Worm (Caenorhabditis elegans) whole organism, mixed stage, embryonic: ENCODE measurements around the gene nmy-3.

Experiments used
- M03D4.4 ChIP-seq: sonication (generic microtip); optimal IDR thresholded peaks from 2 replicates; lab custom pipeline; 2017; ENCODE audit warnings: mild to moderate bottlenecking, missing genetic modification characterization, missing compliant biosample characterization
- bed-3 ChIP-seq: fragments of 200-800 bp; sonication (Bioruptor generic); optimal IDR thresholded peaks from 3 replicates; lab custom pipeline; 2018; ENCODE audit warnings: mild to moderate bottlenecking, missing genetic modification characterization, moderate library complexity, missing compliant biosample characterization
- blmp-1 ChIP-seq: fragments of 150-350 bp; optimal IDR thresholded peaks from 2 replicates; lab custom pipeline; 2014; ENCODE audit warnings: missing biosample characterization, missing genetic modification characterization
- ceh-39 ChIP-seq: fragments of 150-350 bp; optimal IDR thresholded peaks from 2 replicates; lab custom pipeline; 2014; ENCODE audit warnings: missing biosample characterization, missing genetic modification characterization
- ceh-43 ChIP-seq: fragments of 200-800 bp; sonication (Bioruptor generic); optimal IDR thresholded peaks from 2 replicates; lab custom pipeline; 2018; ENCODE audit warnings: mild to moderate bottlenecking, missing genetic modification characterization, moderate library complexity, missing compliant biosample characterization
- ceh-83 ChIP-seq: fragments of 200-800 bp; sonication (Bioruptor generic); optimal IDR thresholded peaks from 2 replicates; lab custom pipeline; 2018; ENCODE audit warnings: mild to moderate bottlenecking, missing genetic modification characterization, missing compliant biosample characterization
- ces-1 ChIP-seq: fragments of 150-350 bp; optimal IDR thresholded peaks from 2 replicates; lab custom pipeline; 2014; ENCODE audit warnings: missing biosample characterization, missing genetic modification reagents, missing genetic modification characterization
- cnd-1 ChIP-seq: fragments of 200-800 bp; sonication (Bioruptor generic); optimal IDR thresholded peaks from 2 replicates; lab custom pipeline; 2018; ENCODE audit warnings: mild to moderate bottlenecking, missing genetic modification characterization, missing compliant biosample characterization
- elt-1 ChIP-seq: sonication (generic microtip); optimal IDR thresholded peaks from 2 replicates; lab custom pipeline; 2017; ENCODE audit warnings: missing genetic modification characterization, mild to moderate bottlenecking, missing compliant biosample characterization, antibody characterized with exemption, moderate library complexity, borderline replicate concordance; ENCODE audit not compliant: insufficient read depth
- elt-3 ChIP-seq: fragments of 150-350 bp; optimal IDR thresholded peaks from 2 replicates; lab custom pipeline; 2014; ENCODE audit warnings: missing biosample characterization, missing genetic modification characterization
- ham-2 ChIP-seq: fragments of 200-800 bp; sonication (Bioruptor generic); optimal IDR thresholded peaks from 2 replicates; lab custom pipeline; 2018; ENCODE audit warnings: mild to moderate bottlenecking, missing genetic modification characterization, missing compliant biosample characterization
- hlh-1 ChIP-seq: fragments of 150-350 bp; optimal IDR thresholded peaks from 2 replicates; lab custom pipeline; 2014; ENCODE audit warnings: missing biosample characterization, missing genetic modification reagents, missing genetic modification characterization
- lin-32 ChIP-seq: fragments of 200-800 bp; sonication (Bioruptor generic); optimal IDR thresholded peaks from 2 replicates; lab custom pipeline; 2018; ENCODE audit warnings: mild to moderate bottlenecking, missing genetic modification characterization, missing compliant biosample characterization
- lsy-2 ChIP-seq: fragments of 150-350 bp; optimal IDR thresholded peaks from 2 replicates; lab custom pipeline; 2014; ENCODE audit warnings: missing biosample characterization, missing genetic modification characterization
- mab-5 ChIP-seq: fragments of 150-350 bp; optimal IDR thresholded peaks from 2 replicates; lab custom pipeline; 2014; ENCODE audit warnings: missing biosample characterization, missing genetic modification characterization
- mep-1 ChIP-seq: fragments of 150-350 bp; optimal IDR thresholded peaks from 2 replicates; lab custom pipeline; 2017; ENCODE audit warnings: missing biosample characterization, missing genetic modification reagents, missing genetic modification characterization, inconsistent platforms
- mls-2 ChIP-seq: sonication (generic microtip); optimal IDR thresholded peaks from 2 replicates; lab custom pipeline; 2016; ENCODE audit warnings: mild to moderate bottlenecking, missing genetic modification characterization, moderate library complexity, missing compliant biosample characterization
- nhr-12 ChIP-seq: fragments of 150-350 bp; optimal IDR thresholded peaks from 2 replicates; lab custom pipeline; 2014; ENCODE audit warnings: missing biosample characterization, missing genetic modification characterization
- nhr-237 ChIP-seq: fragments of 150-350 bp; optimal IDR thresholded peaks from 2 replicates; lab custom pipeline; 2014; ENCODE audit warnings: missing biosample characterization, missing genetic modification characterization
- nhr-76 ChIP-seq: sonication (generic microtip); optimal IDR thresholded peaks from 2 replicates; lab custom pipeline; 2017; ENCODE audit warnings: missing biosample characterization, missing genetic modification characterization
- pha-4 ChIP-seq: fragments of 150-350 bp; optimal IDR thresholded peaks from 2 replicates; lab custom pipeline; 2018; ENCODE audit warnings: missing biosample characterization, missing genetic modification reagents, missing genetic modification characterization
- sem-2 ChIP-seq: fragments of 200-800 bp; sonication (Bioruptor generic); optimal IDR thresholded peaks from 2 replicates; lab custom pipeline; 2018; ENCODE audit warnings: mild to moderate bottlenecking, missing genetic modification characterization, missing compliant biosample characterization
- snpc-4 ChIP-seq: fragments of 150-350 bp; optimal IDR thresholded peaks from 2 replicates; lab custom pipeline; 2014; ENCODE audit warnings: missing biosample characterization, missing genetic modification characterization
- sptf-1 ChIP-seq: sonication (generic microtip); optimal IDR thresholded peaks from 2 replicates; lab custom pipeline; 2017; ENCODE audit warnings: mild to moderate bottlenecking, missing genetic modification characterization, moderate library complexity, missing compliant biosample characterization
- tbx-8 ChIP-seq: fragments of 200-800 bp; sonication (Bioruptor generic); optimal IDR thresholded peaks from 2 replicates; lab custom pipeline; 2018; ENCODE audit warnings: mild to moderate bottlenecking, missing genetic modification characterization, moderate library complexity, missing compliant biosample characterization
- unc-120 ChIP-seq: sonication (generic microtip); optimal IDR thresholded peaks from 2 replicates; lab custom pipeline; 2017; ENCODE audit warnings: missing genetic modification characterization, missing compliant biosample characterization; ENCODE audit not compliant: poor library complexity, severe bottlenecking
- zip-8 ChIP-seq: fragments of 150-350 bp; optimal IDR thresholded peaks from 2 replicates; lab custom pipeline; 2014; ENCODE audit warnings: missing biosample characterization, missing genetic modification characterization
- ztf-11 ChIP-seq: fragments of 150-350 bp; optimal IDR thresholded peaks from 2 replicates; lab custom pipeline; 2014; ENCODE audit warnings: missing biosample characterization, missing genetic modification characterization

The nmy-3 gene

DNA sequence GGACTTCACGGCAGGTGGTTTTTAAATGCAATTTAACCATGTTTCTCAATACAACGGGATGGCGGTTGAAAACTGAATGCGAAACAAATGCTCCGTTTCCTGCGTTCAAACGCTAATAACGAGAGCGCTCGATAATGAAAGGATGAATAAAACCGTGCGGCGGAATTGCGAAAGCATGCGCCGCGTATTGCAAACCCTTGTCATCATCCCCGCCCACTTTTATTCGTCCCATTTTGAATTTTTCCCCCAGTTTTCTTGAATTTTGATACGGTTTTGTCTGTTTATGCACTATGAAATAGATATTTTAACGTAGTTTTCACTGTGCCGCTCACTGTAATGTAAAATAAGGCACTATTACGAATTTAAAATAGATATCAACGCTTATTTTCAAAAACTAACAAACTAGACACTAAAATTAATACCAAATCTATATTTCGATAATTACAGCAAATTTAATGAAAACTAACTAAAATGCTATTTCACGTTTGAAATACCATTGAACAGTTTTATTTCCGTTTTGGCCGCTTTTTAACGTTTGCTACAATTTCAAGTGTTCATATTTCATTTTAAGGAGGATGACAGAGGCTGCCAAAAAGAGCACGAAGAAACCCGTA is 41.9 kb downstream of the nmy-3 start, which contains the start of the genes F49C12.9 and rpn-7 (continued):
- TF ChIP-seq ztf-11 (tag; lab: Kevin White, UChicago) (peak; percentile 52), ceh-39 (tag; lab: Kevin White, UChicago) (peak; percentile 30), ceh-83 (GFP tag; lab: Kevin White, UChicago) (no peak), mab-5 (no peak), mls-2 (tag; lab: Kevin White, UChicago) (no peak), snpc-4 (tag; lab: Kevin White, UChicago) (no peak), mep-1 (tag; lab: Kevin White, UChicago) (peak; percentile 82), zip-8 (tag; lab: Kevin White, UChicago) (no peak), M03D4.4 (tag; lab: Kevin White, UChicago) (peak; percentile 67), ces-1 (GFP tag; lab: Kevin White, UChicago) (peak; percentile 60), tbx-8 (no peak)
- TF ChIP-seq, all 35 proteins: peak for 19

DNA sequence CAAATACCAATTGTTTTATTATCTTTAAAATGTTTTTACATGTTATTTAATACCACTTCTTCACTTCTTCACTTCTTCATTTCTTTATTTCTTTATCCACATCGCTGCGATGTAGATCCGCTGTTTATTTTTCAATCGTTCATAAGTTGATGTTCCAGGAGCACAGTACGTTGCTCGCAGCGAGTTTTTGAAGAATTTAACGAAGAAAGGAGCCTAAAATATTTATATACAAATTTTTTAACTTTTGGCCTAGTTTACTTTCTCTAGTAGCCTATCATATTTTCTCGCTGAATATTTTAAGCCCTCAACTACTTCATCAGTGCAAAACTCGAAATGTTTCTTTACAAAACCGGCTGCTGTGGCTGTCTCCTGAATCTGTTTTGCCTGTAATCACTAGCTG is 43.9 kb downstream of the nmy-3 start:
- TF ChIP-seq sptf-1 (tag; lab: Kevin White, UChicago) (no peak), sem-2 (GFP tag; lab: Kevin White, UChicago) (no peak), ztf-11 (tag; lab: Kevin White, UChicago) (no peak), nhr-12 (tag; lab: Kevin White, UChicago) (no peak), ham-2 (no peak), cnd-1 (no peak), hlh-1 (tag; lab: Kevin White, UChicago) (no peak), ceh-43 (GFP tag; lab: Kevin White, UChicago) (no peak), nhr-76 (tag; lab: Kevin White, UChicago) (no peak), zip-8 (tag; lab: Kevin White, UChicago) (no peak), blmp-1 (tag; lab: Kevin White, UChicago) (no peak), mls-2 (tag; lab: Kevin White, UChicago) (no peak), lsy-2 (tag; lab: Kevin White, UChicago) (no peak), snpc-4 (tag; lab: Kevin White, UChicago) (no peak)

DNA sequence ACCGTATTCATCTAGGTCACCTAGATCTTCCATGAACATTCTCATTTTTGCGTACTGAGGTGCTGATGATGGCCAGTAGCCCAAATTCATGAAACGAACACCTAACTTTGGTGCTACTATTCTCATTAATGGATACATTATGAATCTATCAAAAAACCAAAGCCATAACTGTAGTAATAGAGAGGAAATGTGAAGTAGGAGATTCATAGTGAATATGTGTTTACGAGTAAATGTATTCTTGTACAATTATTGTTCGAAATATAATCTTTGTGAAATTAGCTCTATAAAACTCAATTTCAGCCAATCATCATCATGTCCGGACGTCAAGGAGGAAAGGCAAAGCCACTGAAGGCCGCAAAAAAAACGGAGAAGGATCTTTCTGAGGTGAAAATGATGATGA is 44.8 kb downstream of the nmy-3 start, which contains the start of the genes F49C12.11 and nemt-1:
Gene F49C12.11 (plus strand): TSS at position 301 of the 400 bp plus-strand sequence.
Gene nemt-1 (minus strand): TSS at position 360 of the 400 bp plus-strand sequence.
- TF ChIP-seq elt-1 (tag; lab: Kevin White, UChicago) (no peak), ceh-43 (GFP tag; lab: Kevin White, UChicago) (no peak), pha-4 (tag; lab: Kevin White, UChicago) (no peak), lin-32 (no peak), blmp-1 (tag; lab: Kevin White, UChicago) (no peak), elt-3 (tag; lab: Kevin White, UChicago) (no peak), nhr-76 (tag; lab: Kevin White, UChicago) (no peak), ztf-11 (tag; lab: Kevin White, UChicago) (no peak), mab-5 (no peak), lsy-2 (tag; lab: Kevin White, UChicago) (no peak)

DNA sequence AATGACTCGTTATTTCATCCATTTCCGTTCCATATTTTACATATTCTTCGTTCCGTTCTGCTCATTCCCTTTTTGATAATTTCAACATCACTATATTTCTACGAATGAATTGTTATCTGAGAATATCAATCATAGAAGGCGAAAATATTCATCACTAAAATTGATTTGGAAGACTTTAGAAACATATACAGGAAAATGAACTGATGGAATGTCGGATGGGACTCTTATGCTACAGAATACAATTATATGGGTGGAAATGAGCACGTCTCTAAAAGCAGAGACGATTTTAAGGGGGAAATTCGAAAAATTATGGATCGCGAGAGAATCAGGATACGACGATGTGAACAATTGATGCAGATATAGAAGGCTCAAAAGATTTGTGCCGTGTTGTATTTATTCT is 45.7 kb downstream of the nmy-3 start:
- TF ChIP-seq mab-5 = no peak
- TF ChIP-seq bed-3 (GFP tag; lab: Kevin White, UChicago) = no peak
- TF ChIP-seq unc-120 (tag; lab: Kevin White, UChicago) = no peak
- TF ChIP-seq ceh-43 (GFP tag; lab: Kevin White, UChicago) = no peak
- TF ChIP-seq ceh-39 (tag; lab: Kevin White, UChicago) = no peak
- no peak for TF ChIP-seq blmp-1 (tag; lab: Kevin White, UChicago)
- no peak for TF ChIP-seq nhr-237 (tag; lab: Kevin White, UChicago)

DNA sequence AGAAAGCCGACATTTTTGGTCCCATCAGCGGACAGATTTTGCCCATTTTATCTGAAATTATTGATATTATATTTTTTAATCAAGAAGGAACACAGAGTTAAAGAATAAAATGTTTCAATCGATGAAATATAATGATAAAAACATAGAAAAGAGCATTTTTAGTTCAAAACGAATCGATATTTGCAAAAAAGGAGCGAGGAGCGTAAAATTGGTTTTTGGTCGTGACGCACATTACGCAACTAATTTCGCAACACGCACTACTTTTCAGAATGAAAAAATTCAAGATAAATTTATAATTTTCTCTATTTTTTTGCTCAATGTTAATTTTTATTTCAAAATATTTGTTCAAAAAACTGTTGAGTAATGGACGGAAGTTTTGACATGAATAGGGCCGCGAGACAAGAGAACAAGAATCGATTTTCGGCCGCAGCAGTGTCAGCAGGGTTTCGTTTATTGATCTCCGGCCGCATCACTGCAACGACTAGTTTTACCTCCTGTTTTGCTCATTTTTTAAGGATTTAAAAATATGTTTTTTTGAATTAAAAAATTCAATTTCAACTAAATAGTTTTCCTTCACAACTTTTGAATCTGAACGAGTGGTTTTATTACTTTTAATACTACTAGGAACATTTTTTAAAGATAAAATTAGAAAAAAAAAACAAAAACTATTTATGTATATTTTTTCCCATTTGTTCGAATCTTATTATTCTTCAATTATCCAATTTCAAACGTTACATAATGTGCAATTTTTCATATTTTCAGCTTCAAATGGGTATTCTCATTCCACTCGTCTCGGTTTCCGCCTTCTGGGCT is 47.0 kb downstream of the nmy-3 start, which contains the start of the genes F49C12.12 and vha-17:
Gene F49C12.12 (minus strand): TSS at position 51 of the 813 bp plus-strand sequence.
Gene vha-17 (plus strand): TSS at position 763 of the 813 bp plus-strand sequence.
- TF ChIP-seq ceh-39 (tag; lab: Kevin White, UChicago) (peak; percentile 33), nhr-237 (tag; lab: Kevin White, UChicago) (peak; percentile 10), unc-120 (tag; lab: Kevin White, UChicago) (peak; percentile 1), pha-4 (tag; lab: Kevin White, UChicago) (no peak)
